Fruit fly (Drosophila melanogaster) whole organism, wandering third instar larva: ENCODE data around the gene CG6621.
A peak's percentile ranks its signal among the peaks of the same experiment; 100 is the strongest.

Source experiments
- CG32264 ChIP-seq: fragments of 200-800 bp; sonication (Bioruptor generic); optimal IDR thresholded peaks from 2 replicates; lab custom pipeline; 2016; ENCODE audit warnings: missing biosample characterization, missing genetic modification characterization
- CG9705 ChIP-seq: fragments of 200-800 bp; sonication (Bioruptor generic); optimal IDR thresholded peaks from 2 replicates; lab custom pipeline; 2018; ENCODE audit warnings: missing biosample characterization, mild to moderate bottlenecking, missing genetic modification characterization
- Dif ChIP-seq: fragments of 200-275, 200-300 bp; sonication (Bioruptor generic); optimal IDR thresholded peaks from 2 replicates; lab custom pipeline; 2018; ENCODE audit warnings: missing biosample characterization, missing genetic modification characterization; ENCODE audit not compliant: partially characterized antibody
- GATAd ChIP-seq: sonication (Bioruptor generic); optimal IDR thresholded peaks from 2 replicates; lab custom pipeline; 2016; ENCODE audit warnings: missing biosample characterization, missing genetic modification characterization
- HLH106 ChIP-seq: fragments of 200-800 bp; optimal IDR thresholded peaks from 3 replicates; lab custom pipeline; 2019; ENCODE audit warnings: missing biosample characterization, mild to moderate bottlenecking, missing genetic modification characterization, moderate library complexity
- Hnf4 ChIP-seq: fragments of 200-800 bp; sonication (Bioruptor generic); optimal IDR thresholded peaks from 2 replicates; lab custom pipeline; 2016; ENCODE audit warnings: missing biosample characterization, mild to moderate bottlenecking, missing genetic modification characterization
- Hr78 ChIP-seq: fragments of >200 bp; optimal IDR thresholded peaks from 2 replicates; lab custom pipeline; 2017; ENCODE audit warnings: missing biosample characterization, missing genetic modification characterization
- Hr83 ChIP-seq: fragments of 200-300 bp; sonication (Bioruptor generic); optimal IDR thresholded peaks from 2 replicates; lab custom pipeline; 2016; ENCODE audit warnings: missing biosample characterization, mild to moderate bottlenecking, missing genetic modification characterization, moderate library complexity; ENCODE audit not compliant: poor library complexity, severe bottlenecking
- Jra ChIP-seq: sonication (Bioruptor generic); optimal IDR thresholded peaks from 2 replicates; lab custom pipeline; 2016; ENCODE audit warnings: missing biosample characterization, missing genetic modification characterization
- Myc ChIP-seq: fragments of >200 bp; optimal IDR thresholded peaks from 2 replicates; lab custom pipeline; 2017
- N ChIP-seq: fragments of >200 bp; optimal IDR thresholded peaks from 2 replicates; lab custom pipeline; 2018; ENCODE audit warnings: missing biosample characterization, missing external identifiers, missing genetic modification characterization
- OdsH ChIP-seq: fragments of 200-800 bp; sonication (Bioruptor generic); optimal IDR thresholded peaks from 2 replicates; lab custom pipeline; 2016; ENCODE audit warnings: missing biosample characterization, mild to moderate bottlenecking, missing genetic modification characterization
- Rel ChIP-seq, 2 experiments: fragments of 200-800 bp; sonication (Bioruptor generic) in 1 of 2; optimal IDR thresholded peaks; 2 replicates in 1 of 2; 3 replicates in 1 of 2; lab custom pipeline; 2016 to 2019; ENCODE audit warnings: mild to moderate bottlenecking in 2 of 2, missing biosample characterization in 2 of 2, missing genetic modification characterization in 2 of 2, moderate library complexity in 1 of 2
- Sp1 ChIP-seq: fragments of 200-800 bp; sonication (Bioruptor generic); optimal IDR thresholded peaks from 3 replicates; lab custom pipeline; 2019; ENCODE audit warnings: missing biosample characterization, mild to moderate bottlenecking, missing genetic modification characterization, moderate library complexity
- Vsx2 ChIP-seq: fragments of 200-300, 225-300 bp; sonication (Bioruptor generic); optimal IDR thresholded peaks from 2 replicates; lab custom pipeline; 2018; ENCODE audit warnings: missing biosample characterization, missing genetic modification characterization; ENCODE audit not compliant: partially characterized antibody
- br ChIP-seq: fragments of 200-800 bp; sonication (Bioruptor generic); optimal IDR thresholded peaks from 2 replicates; lab custom pipeline; 2016; ENCODE audit warnings: missing biosample characterization, missing genetic modification characterization
- dl ChIP-seq, 2 experiments: fragments of 175-275, 200-275 bp in 1 of 2; fragments of 200-275 bp in 1 of 2; sonication (Bioruptor generic); optimal IDR thresholded peaks; lab custom pipeline; 2018; ENCODE audit warnings: mild to moderate bottlenecking in 2 of 2, missing biosample characterization in 2 of 2, missing genetic modification characterization in 2 of 2, moderate library complexity in 2 of 2; ENCODE audit not compliant: partially characterized antibody in 2 of 2, insufficient read depth in 1 of 2
- ey ChIP-seq: fragments of 200-800 bp; sonication (Bioruptor generic); optimal IDR thresholded peaks from 2 replicates; lab custom pipeline; 2016; ENCODE audit warnings: missing biosample characterization, missing genetic modification characterization
- foxo ChIP-seq, 2 experiments: fragments of 200-800 bp; sonication (Bioruptor generic); optimal IDR thresholded peaks; 2 replicates in 1 of 2; 3 replicates in 1 of 2; lab custom pipeline; 2016 to 2017; ENCODE audit warnings: missing biosample characterization in 2 of 2, missing genetic modification characterization in 2 of 2
- fru ChIP-seq: fragments of 200-800 bp; sonication (Bioruptor generic); optimal IDR thresholded peaks from 3 replicates; lab custom pipeline; 2016; ENCODE audit warnings: missing biosample characterization, mild to moderate bottlenecking, missing genetic modification characterization
- h ChIP-seq: fragments of 200-800 bp; sonication (Bioruptor generic); optimal IDR thresholded peaks from 3 replicates; lab custom pipeline; 2016; ENCODE audit warnings: missing biosample characterization, mild to moderate bottlenecking, missing genetic modification characterization
- lola ChIP-seq: fragments of >200 bp; optimal IDR thresholded peaks from 2 replicates; lab custom pipeline; 2017; ENCODE audit warnings: missing biosample characterization, missing genetic modification characterization
- psq ChIP-seq: fragments of 200-800 bp; sonication (Bioruptor generic); optimal IDR thresholded peaks from 3 replicates; lab custom pipeline; 2017; ENCODE audit warnings: missing biosample characterization, mild to moderate bottlenecking, missing genetic modification characterization, moderate library complexity
- rgr ChIP-seq: fragments of 200-800 bp; sonication (Bioruptor generic); optimal IDR thresholded peaks from 3 replicates; lab custom pipeline; 2016; ENCODE audit warnings: missing biosample characterization, mild to moderate bottlenecking, missing genetic modification characterization
- sage ChIP-seq: fragments of 200-800 bp; sonication (Bioruptor generic); optimal IDR thresholded peaks from 2 replicates; lab custom pipeline; 2016; ENCODE audit warnings: missing biosample characterization, mild to moderate bottlenecking, missing genetic modification characterization
- sv ChIP-seq: fragments of 200-800 bp; sonication (Bioruptor generic); optimal IDR thresholded peaks from 3 replicates; lab custom pipeline; 2016; ENCODE audit warnings: missing biosample characterization, missing genetic modification characterization
- woc ChIP-seq: sonication (Bioruptor generic); optimal IDR thresholded peaks from 2 replicates; lab custom pipeline; 2016; ENCODE audit warnings: missing biosample characterization, mild to moderate bottlenecking, missing genetic modification characterization

Gene CG6621

DNA sequence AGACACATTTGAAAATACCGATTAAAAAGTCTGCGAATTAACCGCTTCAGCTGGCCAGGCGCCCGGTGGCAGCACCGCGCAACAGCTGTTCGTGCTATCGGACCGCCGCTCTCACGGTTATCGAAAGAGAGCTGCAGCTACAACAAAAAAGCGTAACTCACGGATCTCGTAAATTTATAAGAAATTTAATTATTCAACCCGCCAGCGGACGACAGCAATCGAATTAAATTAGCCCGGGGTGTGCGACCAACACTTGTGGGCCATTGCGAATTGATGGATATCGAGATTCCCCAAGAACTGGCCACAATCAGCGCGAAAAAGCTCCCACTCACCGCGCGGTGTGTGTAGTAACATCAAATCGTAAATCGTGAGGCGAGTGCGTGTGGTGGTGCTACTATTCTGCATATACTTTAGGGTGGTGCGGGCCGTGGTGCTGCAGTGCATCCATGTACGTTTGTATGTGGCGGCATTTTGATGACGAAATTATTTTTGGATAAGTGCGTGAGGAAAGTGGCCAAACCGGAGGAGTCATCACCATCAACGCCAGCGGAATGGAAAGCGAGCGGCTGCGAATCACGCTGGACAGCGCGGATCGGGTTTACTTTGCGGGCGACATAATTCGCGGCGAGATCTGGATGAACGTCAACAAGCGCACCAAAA, 7.8 kb downstream of the CG6621 start, which contains the start of gene Leash:
TSS of gene Leash (plus strand) at position 119 of the 660 bp plus-strand sequence.
- TF ChIP-seq Sp1 (GFP tag; lab: Kevin White, UChicago) (peak; percentile 10), OdsH (peak; percentile 13), GATAd (no peak), Hnf4 (no peak)

DNA sequence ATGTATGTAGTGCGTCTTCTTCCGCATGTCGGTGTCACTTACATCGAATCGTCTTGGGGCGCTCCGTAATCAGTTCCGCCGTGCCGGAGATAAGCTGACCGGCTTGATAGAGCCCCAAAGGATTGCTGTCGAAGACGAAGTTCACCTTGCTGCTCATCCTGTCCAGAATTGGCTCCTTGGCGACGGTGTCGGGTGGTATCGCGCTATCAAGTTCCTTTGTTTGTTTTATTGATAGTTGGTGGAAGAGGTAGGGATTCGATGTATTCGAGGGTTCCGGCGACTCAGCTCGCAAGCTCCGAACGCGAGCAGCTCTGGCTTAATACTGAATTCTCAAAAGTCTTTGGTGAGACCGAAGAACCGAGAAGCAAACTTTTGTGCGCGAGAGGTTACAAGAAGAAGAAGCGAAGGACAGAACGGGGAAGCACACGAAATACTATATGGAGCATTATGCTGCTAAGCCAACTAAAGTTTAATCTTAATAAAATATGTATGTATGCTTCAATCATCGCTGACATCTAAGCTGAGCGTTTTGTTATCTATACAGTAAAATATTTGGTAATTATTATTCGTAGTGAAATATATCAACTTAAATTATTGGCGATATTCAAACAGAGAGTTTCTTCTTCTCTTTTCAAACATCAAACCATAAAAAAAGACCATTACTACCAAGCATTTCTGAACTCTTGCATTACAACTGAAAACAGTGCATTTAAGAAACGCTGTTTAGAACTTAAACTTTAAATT, 8.5 kb downstream of the CG6621 start, which contains the start of gene CG14696:
TSS of gene CG14696 (minus strand) at position 324 of the 744 bp plus-strand sequence.
- TF ChIP-seq Dif (GFP tag; lab: Kevin White, UChicago) (no peak), HLH106 (tag; lab: Kevin White, UChicago) (no peak), Rel (GFP tag; optimal IDR thresholded peaks at IDR 0.05; lab: Kevin White, UChicago) (no peak), Rel (tag; optimal IDR thresholded peaks at IDR 0.05; lab: Kevin White, UChicago) (peak; percentile 97), sage (GFP tag; lab: Kevin White, UChicago) (no peak)

DNA sequence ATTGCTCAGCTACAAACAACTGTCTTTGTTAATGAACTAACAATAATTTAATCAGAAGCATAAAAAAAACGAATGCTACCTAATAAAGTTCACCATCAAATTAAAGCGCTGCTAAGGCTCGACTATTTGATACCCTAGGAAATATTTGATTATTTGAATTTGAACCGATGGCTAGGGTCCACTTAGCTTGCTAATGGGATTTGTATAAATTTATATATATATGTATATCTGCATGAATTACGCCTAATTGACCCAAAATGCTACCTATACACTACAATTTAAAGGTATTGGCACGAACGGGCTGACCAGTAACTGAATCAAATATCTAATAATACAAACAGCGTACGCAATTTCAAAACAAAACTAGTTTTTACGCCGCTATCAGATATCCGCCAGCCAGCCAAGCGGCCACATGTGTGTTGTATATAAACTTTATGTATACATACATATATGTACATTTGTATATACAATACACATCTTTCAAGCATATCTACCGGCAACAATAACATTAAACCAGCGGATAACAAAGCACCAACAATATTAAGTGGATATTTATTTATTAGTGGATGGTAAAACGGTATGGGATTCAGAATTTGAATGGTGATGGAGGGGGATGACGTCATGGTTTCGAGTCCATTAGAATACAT, 9.2 kb downstream of the CG6621 start:
- TF ChIP-seq h (GFP tag; lab: Kevin White, UChicago) (peak; percentile 18), Rel (GFP tag; optimal IDR thresholded peaks at IDR 0.05; lab: Kevin White, UChicago) (no peak), Rel (tag; optimal IDR thresholded peaks at IDR 0.05; lab: Kevin White, UChicago) (no peak), OdsH (no peak), sv (GFP tag; lab: Kevin White, UChicago) (peak; percentile 0), Myc (no peak), Hr78 (no peak), foxo (GFP tag; optimal IDR thresholded peaks at IDR 0.05; lab: Kevin White, UChicago) (peak in 1 of 2 experiments; percentile 20)

DNA sequence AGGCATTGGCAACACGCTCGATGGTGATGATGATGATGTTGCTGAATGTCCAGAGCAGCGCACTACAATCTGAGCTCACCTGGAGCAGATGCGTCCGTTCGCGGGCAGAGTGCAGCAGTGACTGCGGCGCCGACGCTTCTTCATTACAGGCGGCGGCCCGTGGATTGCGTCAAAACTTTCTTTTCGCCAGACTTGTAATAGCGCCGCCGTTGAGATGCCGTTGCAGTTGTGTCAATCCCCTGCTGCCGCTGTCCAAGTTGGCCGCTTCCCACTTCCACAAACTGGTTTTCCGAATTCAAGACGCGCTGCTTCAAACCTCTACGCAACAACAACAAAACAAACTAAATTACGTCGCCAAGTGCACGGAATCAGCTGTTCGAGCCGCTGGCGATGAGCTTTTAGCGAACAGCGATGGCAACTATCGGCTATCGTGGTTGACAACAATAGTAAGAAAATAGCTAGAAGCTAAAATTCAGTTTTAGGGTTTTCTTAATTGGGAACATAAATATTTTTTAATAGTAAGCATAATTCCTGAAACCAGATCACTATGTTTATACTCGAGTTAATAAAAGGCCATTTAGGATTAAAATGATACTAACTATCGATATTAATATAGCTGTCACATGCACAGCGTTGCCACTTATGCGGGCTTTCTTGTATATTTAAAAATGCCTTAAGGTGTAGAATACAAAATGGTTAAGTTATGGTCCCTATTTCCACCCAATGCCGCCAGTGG, 11.3 kb downstream of the CG6621 start, which contains the start of gene Tpc1:
TSS of gene Tpc1 (minus strand) at position 365 of the 736 bp plus-strand sequence.
- TF ChIP-seq rgr (peak; percentile 52), Jra (peak; percentile 63), Sp1 (GFP tag; lab: Kevin White, UChicago) (peak; percentile 21), Myc (peak; percentile 97), sage (GFP tag; lab: Kevin White, UChicago) (no peak), CG32264 (peak; percentile 13), psq (peak; percentile 2), N (GFP tag; lab: Kevin White, UChicago) (no peak), Hr83 (GFP tag; lab: Kevin White, UChicago) (no peak), br (GFP tag; lab: Kevin White, UChicago) (peak; percentile 39), fru (GFP tag; lab: Kevin White, UChicago) (peak; percentile 82), ey (GFP tag; lab: Kevin White, UChicago) (peak; percentile 52), sv (GFP tag; lab: Kevin White, UChicago) (peak; percentile 60), lola (GFP tag; lab: Kevin White, UChicago) (no peak), dl (GFP tag; optimal IDR thresholded peaks at IDR 0.05; lab: Kevin White, UChicago; ENCODE audit: insufficient read depth in 1 of 2, partially characterized antibody in 2 of 2) (no peak), OdsH (no peak), Hnf4 (peak; percentile 71), foxo (GFP tag; optimal IDR thresholded peaks at IDR 0.05; lab: Kevin White, UChicago) (peak in 1 of 2 experiments; percentile 34), CG9705 (GFP tag; lab: Kevin White, UChicago) (peak; percentile 30), h (GFP tag; lab: Kevin White, UChicago) (peak; percentile 55), Vsx2 (GFP tag; lab: Kevin White, UChicago) (no peak), Rel (GFP tag; optimal IDR thresholded peaks at IDR 0.05; lab: Kevin White, UChicago) (no peak), Rel (tag; optimal IDR thresholded peaks at IDR 0.05; lab: Kevin White, UChicago) (peak; percentile 22), woc (GFP tag; lab: Kevin White, UChicago) (peak; percentile 91), HLH106 (tag; lab: Kevin White, UChicago) (peak; percentile 57)
